Worm (Caenorhabditis elegans): ENCODE results near the gene pals-25.
"Not testable (repeated sequence)": the region's sequence is repeated elsewhere in the genome, so short reads cannot be mapped to it uniquely, and the experiment has no call there.

The pals-25 gene

DNA sequence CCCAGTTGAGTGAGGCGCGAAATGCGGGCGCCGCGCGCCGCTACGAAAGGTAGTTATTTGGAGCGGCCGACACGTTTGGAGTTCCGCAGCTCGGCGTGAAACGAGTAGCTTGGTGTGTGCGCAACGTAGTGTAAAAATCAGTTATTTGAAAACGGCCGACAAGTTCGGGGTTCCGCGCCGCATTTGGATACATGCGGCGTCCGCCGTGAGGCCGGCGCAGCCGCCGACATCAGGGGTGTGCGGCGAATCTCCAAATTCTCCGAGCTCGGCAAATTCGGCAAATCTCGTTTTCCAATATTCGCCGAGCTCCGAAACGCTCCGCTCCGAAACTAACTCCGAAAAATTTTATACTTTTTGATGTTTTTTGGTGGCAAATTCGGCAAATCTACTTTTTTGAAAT lies 23.7 kb downstream of the pals-25 start:
- TF ChIP-seq nfya-2 (GFP tag; IDR thresholded peaks at IDR 0.05) (0 out of 2 replicates have a peak, but pooled peaks have one; percentile 33), tlf-1 (GFP tag; optimal IDR thresholded peaks at IDR 0.05) (no peak), egrh-3 (GFP tag; IDR thresholded peaks at IDR 0.05) (peak; percentile 34; the same call in 1 of the 2 replicates), zfh-2 (GFP tag; conservative IDR thresholded peaks at IDR 0.05) (peak; percentile 60; the same call in 1 of the 2 replicates)

- no peak for TF ChIP-seq aptf-2 (GFP tag; conservative IDR thresholded peaks at IDR 0.05)
- 0 out of 2 replicates have a peak, but pooled peaks have one; percentile 39 for TF ChIP-seq madf-3 (GFP tag; IDR thresholded peaks at IDR 0.05)
- TF ChIP-seq somi-1 (GFP tag; optimal IDR thresholded peaks at IDR 0.05): no peak
- TF ChIP-seq nhr-120 (GFP tag; IDR thresholded peaks at IDR 0.05): no peak
- no peak for TF ChIP-seq attf-5 (GFP tag; optimal IDR thresholded peaks at IDR 0.05)
Observed at ce11 chrIII:159149-159548, 24.9 kb downstream of the pals-25 start.

DNA sequence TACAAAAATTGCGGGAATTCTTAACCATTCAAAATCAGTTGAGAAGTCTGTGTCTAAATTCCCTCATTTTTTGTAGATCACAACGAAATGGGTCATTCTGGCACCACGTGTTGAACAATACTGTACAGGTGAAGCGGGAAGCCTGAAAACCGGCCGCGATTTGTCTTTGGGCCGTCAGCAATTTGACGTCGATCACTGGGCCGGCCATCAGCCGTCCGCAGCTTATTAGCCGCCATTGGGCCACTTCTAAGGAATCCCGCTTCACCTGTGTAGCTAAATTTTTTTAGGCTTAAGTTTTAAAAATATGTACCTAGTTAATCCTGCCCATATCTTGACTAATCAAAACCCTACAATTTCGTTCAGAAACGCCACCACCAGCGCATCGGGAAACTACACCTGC lies 25.4 kb downstream of the pals-25 start:
- no peak for TF ChIP-seq C06A6.2 (GFP tag; conservative IDR thresholded peaks at IDR 0.05)
- TF ChIP-seq ceh-40 (GFP tag; IDR thresholded peaks at IDR 0.05): no peak
- TF ChIP-seq zfh-2 (GFP tag; conservative IDR thresholded peaks at IDR 0.05): peak; percentile 63; the same call in 1 of the 2 replicates
- peak; percentile 38; the same call in 1 of the 2 replicates for TF ChIP-seq ekl-4 (GFP tag; IDR thresholded peaks at IDR 0.05)
- no peak for TF ChIP-seq bed-1 (GFP tag; IDR thresholded peaks at IDR 0.05)
- TF ChIP-seq sptf-2 (GFP tag; optimal IDR thresholded peaks at IDR 0.05): no peak
- no peak for TF ChIP-seq lag-1 (GFP tag; IDR thresholded peaks at IDR 0.05)
- no peak for TF ChIP-seq attf-6 (GFP tag; IDR thresholded peaks at IDR 0.05)
- TF ChIP-seq fkh-3 (tag; optimal IDR thresholded peaks at IDR 0.05): peak; percentile 19
- 0 out of 2 replicates have a peak, but pooled peaks have one; percentile 0 for TF ChIP-seq madf-3 (GFP tag; IDR thresholded peaks at IDR 0.05)
- TF ChIP-seq cebp-1 (GFP tag; IDR thresholded peaks at IDR 0.05): no peak
- TF ChIP-seq cebp-1 (tag; optimal IDR thresholded peaks at IDR 0.05): no peak
- TF ChIP-seq tbx-9 (tag; optimal IDR thresholded peaks at IDR 0.05; ENCODE audit: borderline replicate concordance): no peak

DNA sequence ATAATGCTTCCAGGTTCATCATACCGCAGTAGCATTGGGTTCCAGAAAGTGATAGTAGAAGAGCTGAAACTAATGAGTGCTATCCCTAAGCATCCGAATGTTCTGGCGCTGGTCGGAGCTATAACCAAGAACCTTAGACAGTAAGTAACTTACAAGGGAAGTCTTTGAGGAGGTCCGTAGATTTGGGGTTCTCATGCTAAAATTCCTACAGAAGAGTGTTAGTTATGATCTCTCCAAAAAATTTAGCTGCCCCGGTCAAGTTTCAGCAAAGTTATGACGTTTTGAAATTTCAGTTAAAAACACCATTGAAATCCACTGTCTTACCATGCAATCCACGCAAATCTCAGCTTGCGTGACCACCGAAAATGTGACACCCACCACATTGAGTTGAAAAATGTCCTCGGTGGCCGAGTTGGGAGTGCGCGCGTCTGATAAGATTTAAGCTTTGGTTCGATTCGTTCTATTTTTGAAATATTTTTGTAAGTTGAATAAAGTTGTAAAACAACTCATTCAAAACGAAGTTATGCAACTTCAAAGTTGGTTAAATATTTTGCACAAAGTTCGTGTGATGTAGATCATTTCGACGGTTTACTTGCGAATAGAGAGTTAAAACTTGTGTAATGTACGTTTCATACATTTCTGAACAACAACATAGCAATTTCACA lies 26.6 kb downstream of the pals-25 start:
- TF ChIP-seq B0261.1 (tag; optimal IDR thresholded peaks at IDR 0.05) (peak; percentile 53), tbp1 (GFP tag; optimal IDR thresholded peaks at IDR 0.05) (peak; percentile 74), rpc-1 (tag; optimal IDR thresholded peaks at IDR 0.05) (peak; percentile 50), lin-26 (GFP tag; IDR thresholded peaks at IDR 0.05) (peak; percentile 43; the same call in 1 of the 2 replicates)
- not testable (repeated sequence) for TF ChIP-seq rpc-1 (optimal IDR thresholded peaks at IDR 0.05)

DNA sequence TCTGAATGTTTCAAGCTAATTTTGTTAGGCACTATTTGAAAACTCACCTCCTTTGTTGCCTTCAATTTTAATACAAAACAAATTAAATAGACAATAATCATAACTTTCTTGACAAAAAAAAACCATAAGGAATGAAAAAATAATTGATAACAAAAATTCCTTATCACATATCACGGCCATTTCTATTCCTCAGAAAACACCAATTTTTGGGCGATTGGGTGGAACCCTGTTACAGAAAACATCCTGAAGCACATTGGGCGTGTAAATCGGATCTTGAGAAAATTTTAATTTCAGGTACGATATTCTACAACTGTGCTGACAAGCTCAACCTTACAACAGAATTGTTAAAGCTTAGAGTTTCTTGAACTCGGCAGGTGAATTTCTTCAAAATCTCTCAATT lies 30.5 kb downstream of the pals-25 start, which contains the start of gene F40G9.8:
Gene F40G9.8 (minus strand): TSS at position 101 of the 400 bp plus-strand sequence.
- TF ChIP-seq F22D6.2 (tag; optimal IDR thresholded peaks at IDR 0.05) (no peak), F57A8.1 (GFP tag; optimal IDR thresholded peaks at IDR 0.05) (no peak), bed-1 (GFP tag; IDR thresholded peaks at IDR 0.05) (no peak), efl-1 (GFP tag; optimal IDR thresholded peaks at IDR 0.05) (no peak), athp-1 (tag; optimal IDR thresholded peaks at IDR 0.05) (no peak), nhr-80 (tag; optimal IDR thresholded peaks at IDR 0.05) (no peak), aptf-3 (GFP tag; IDR thresholded peaks at IDR 0.05) (no peak), hlh-12 (tag; optimal IDR thresholded peaks at IDR 0.05) (no peak), dpff-1 (tag; optimal IDR thresholded peaks at IDR 0.05) (no peak), F33H1.4 (GFP tag; IDR thresholded peaks at IDR 0.05) (no peak), tlf-1 (GFP tag; optimal IDR thresholded peaks at IDR 0.05) (no peak), ztf-18 (tag; optimal IDR thresholded peaks at IDR 0.05) (no peak), dpl-1 (GFP tag; optimal IDR thresholded peaks at IDR 0.05) (no peak), B0019.2 (GFP tag; conservative IDR thresholded peaks at IDR 0.05) (no peak)
